Worm (Caenorhabditis elegans) whole organism, early embryonic: ENCODE measurements around the gene eps-8.

Experiments
- B0310.2 ChIP-seq: sonication (generic microtip); optimal IDR thresholded peaks from 2 replicates; lab custom pipeline; 2016; ENCODE audit warnings: mild to moderate bottlenecking, missing genetic modification characterization, missing compliant biosample characterization
- ama-1 ChIP-seq: fragments of 150-350 bp; optimal IDR thresholded peaks from 2 replicates; lab custom pipeline; 2014
- ceh-13 ChIP-seq: fragments of 200-800 bp; sonication (Bioruptor generic); optimal IDR thresholded peaks from 2 replicates; lab custom pipeline; 2018; ENCODE audit warnings: mild to moderate bottlenecking, missing genetic modification characterization, missing compliant biosample characterization
- ceh-36 ChIP-seq: sonication (generic microtip); optimal IDR thresholded peaks from 2 replicates; lab custom pipeline; 2016; ENCODE audit warnings: missing genetic modification characterization, inconsistent platforms, missing compliant biosample characterization
- ets-7 ChIP-seq: sonication (generic microtip); optimal IDR thresholded peaks from 2 replicates; lab custom pipeline; 2016; ENCODE audit warnings: missing genotype, missing genetic modification characterization, missing compliant biosample characterization
- flt-1 ChIP-seq: fragments of 200-800 bp; sonication (Bioruptor generic); IDR thresholded peaks from 2 replicates; pipeline ENCODE4 v1.3.6; 2022; ENCODE audit warnings: missing genetic modification characterization, missing compliant biosample characterization
- hmbx-1 ChIP-seq: sonication (generic microtip); optimal IDR thresholded peaks from 2 replicates; lab custom pipeline; 2016; ENCODE audit warnings: mild to moderate bottlenecking, missing genetic modification characterization, missing compliant biosample characterization
- hmg-4 ChIP-seq: fragments of 200-800 bp; sonication (Bioruptor generic); optimal IDR thresholded peaks from 2 replicates; lab custom pipeline; 2018; ENCODE audit warnings: mild to moderate bottlenecking, missing genetic modification characterization, missing compliant biosample characterization
- hnd-1 ChIP-seq: sonication (generic microtip); optimal IDR thresholded peaks from 2 replicates; lab custom pipeline; 2016; ENCODE audit warnings: missing genetic modification characterization, missing compliant biosample characterization
- pes-1 ChIP-seq: fragments of 200-800 bp; sonication (Bioruptor generic); IDR thresholded peaks from 2 replicates; pipeline ENCODE4 v1.3.6; 2022; ENCODE audit warnings: missing genetic modification reagents, missing genetic modification characterization, missing compliant biosample characterization
- scrt-1 ChIP-seq: fragments of 200-800 bp; sonication (Bioruptor generic); IDR thresholded peaks from 2 replicates; pipeline ENCODE4 v1.3.6; 2022; ENCODE audit warnings: missing genetic modification characterization, missing compliant biosample characterization
- tbx-11 ChIP-seq: fragments of 200-800 bp; sonication (Bioruptor generic); IDR thresholded peaks from 2 replicates; pipeline ENCODE4 v1.3.6; 2022; ENCODE audit warnings: missing genetic modification characterization, missing compliant biosample characterization
- tbx-37 ChIP-seq: fragments of 200-800 bp; sonication (Bioruptor generic); conservative IDR thresholded peaks from 2 replicates; pipeline ENCODE4 v1.3.6; 2022; ENCODE audit warnings: missing genetic modification reagents, missing genetic modification characterization, missing compliant biosample characterization
- tra-4 ChIP-seq: sonication (generic microtip); optimal IDR thresholded peaks from 2 replicates; lab custom pipeline; 2017; ENCODE audit warnings: missing genetic modification characterization, missing compliant biosample characterization

- TF ChIP-seq ets-7 (no peak), ama-1 (lab: Kevin White, UChicago) (no peak), flt-1 (GFP tag; lab: Robert Waterston, UW) (no peak), scrt-1 (GFP tag; lab: Robert Waterston, UW) (no peak), tra-4 (tag; lab: Kevin White, UChicago) (no peak), tbx-11 (GFP tag; lab: Robert Waterston, UW) (no peak), B0310.2 (tag; lab: Kevin White, UChicago) (no peak), hnd-1 (no peak), ceh-13 (no peak), pes-1 (GFP tag; lab: Robert Waterston, UW) (no peak), hmg-4 (GFP tag; lab: Kevin White, UChicago) (no peak), tbx-37 (GFP tag; lab: Robert Waterston, UW) (no peak), hmbx-1 (tag; lab: Kevin White, UChicago) (no peak), ceh-36 (tag; lab: Kevin White, UChicago) (no peak)
Measured at ce11 chrIV:14919310-14919709, 40.0 kb downstream of the eps-8 start, which contains the start of gene ccch-5.
